Worm (Caenorhabditis elegans): ENCODE results near the gene Y105C5B.18.
"Not testable (repeated sequence)": the region's sequence is repeated elsewhere in the genome, so short reads cannot be mapped to it uniquely, and the experiment has no call there.

Y105C5B.18 gene

ce11 chrIV:15931833-15932232 is 32.6 kb upstream of the Y105C5B.18 start (continued):
- TF ChIP-seq daf-16 (GFP tag; optimal IDR thresholded peaks at IDR 0.05) (peak in 1 of 2 experiments; percentile 85), daf-16 (tag; optimal IDR thresholded peaks at IDR 0.05) (peak; percentile 54), nhr-28 (tag; optimal IDR thresholded peaks at IDR 0.05) (peak; percentile 3), zfp-3 (GFP tag; conservative IDR thresholded peaks at IDR 0.05) (0 out of 2 replicates have a peak, but pooled peaks have one; percentile 29), snpc-1.2 (GFP tag; IDR thresholded peaks at IDR 0.05) (peak; percentile 98), rbr-2 (tag; optimal IDR thresholded peaks at IDR 0.05) (peak; percentile 26), sdz-12 (GFP tag; optimal IDR thresholded peaks at IDR 0.05) (no peak), nhr-111 (GFP tag; optimal IDR thresholded peaks at IDR 0.05) (peak; percentile 84), F49E8.2 (tag; optimal IDR thresholded peaks at IDR 0.05; ENCODE audit: borderline replicate concordance) (peak; percentile 76), dmd-8 (GFP tag; IDR thresholded peaks at IDR 0.05) (peak; percentile 79), nhr-41 (GFP tag; IDR thresholded peaks at IDR 0.05) (no peak), daf-12 (tag; optimal IDR thresholded peaks at IDR 0.05) (no peak), hmg-1.1 (GFP tag; IDR thresholded peaks at IDR 0.05) (peak; percentile 68), lim-7 (GFP tag; IDR thresholded peaks at IDR 0.05) (peak; percentile 89), spr-3 (GFP tag; optimal IDR thresholded peaks at IDR 0.05) (no peak), mep-1 (tag; optimal IDR thresholded peaks at IDR 0.05) (peak; percentile 70), gei-8 (GFP tag; optimal IDR thresholded peaks at IDR 0.05) (peak; percentile 38), attf-4 (tag; optimal IDR thresholded peaks at IDR 0.05) (no peak), lin-38 (GFP tag; IDR thresholded peaks at IDR 0.05) (peak; percentile 72), ceh-32 (tag; optimal IDR thresholded peaks at IDR 0.05; ENCODE audit: poor library complexity) (no peak), madf-5 (GFP tag; IDR thresholded peaks at IDR 0.05) (peak; percentile 71 to 84; a peak in 3 of 4 replicates), Y48G9A.11 (GFP tag; IDR thresholded peaks at IDR 0.05) (peak; percentile 47; the same call in 1 of the 2 replicates), dmd-6 (GFP tag; IDR thresholded peaks at IDR 0.05) (peak; percentile 68), nhr-11 (tag; optimal IDR thresholded peaks at IDR 0.05) (no peak), dpl-1 (GFP tag; optimal IDR thresholded peaks at IDR 0.05) (no peak), D1046.2 (GFP tag; IDR thresholded peaks at IDR 0.05) (peak; percentile 71; the same call in 1 of the 2 replicates), zag-1 (tag; optimal IDR thresholded peaks at IDR 0.05) (no peak), F37D6.2 (tag; optimal IDR thresholded peaks at IDR 0.05) (no peak), mdl-1 (tag; optimal IDR thresholded peaks at IDR 0.05) (peak in 1 of 2 experiments; percentile 49), lin-1 (GFP tag; IDR thresholded peaks at IDR 0.05) (no peak), set-16 (GFP tag; IDR thresholded peaks at IDR 0.05) (peak; percentile 30; the same call in 1 of the 2 replicates), pha-4 (GFP tag; IDR thresholded peaks at IDR 0.05) (peak; percentile 81; the same call in 1 of the 2 replicates), pha-4 (tag; optimal IDR thresholded peaks at IDR 0.05) (no peak), egl-43 (GFP tag; IDR thresholded peaks at IDR 0.05) (peak; percentile 91)

DNA sequence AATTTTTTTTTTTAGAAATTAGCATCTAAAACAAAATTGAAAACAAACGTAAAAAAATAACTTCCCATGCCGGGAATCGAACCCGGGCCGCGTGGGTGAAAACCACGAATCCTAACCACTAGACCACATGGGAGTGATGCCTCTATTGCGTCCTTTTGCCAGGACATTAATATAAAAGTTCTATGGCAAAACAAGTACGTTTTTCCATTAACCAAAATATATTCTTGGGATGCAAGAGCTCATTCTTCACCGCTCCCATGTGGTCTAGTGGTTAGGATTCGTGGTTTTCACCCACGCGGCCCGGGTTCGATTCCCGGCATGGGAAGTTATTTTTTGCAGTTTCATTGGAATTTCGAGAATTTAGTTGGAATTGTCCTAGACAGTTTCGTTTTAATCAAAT is 31.3 kb upstream of the Y105C5B.18 start:
- TF ChIP-seq mdt-29 (GFP tag; IDR thresholded peaks at IDR 0.05) (peak; percentile 66; the same call in 1 of the 2 replicates), mxl-3 (GFP tag; optimal IDR thresholded peaks at IDR 0.05) (peak; percentile 41), ctbp-1 (GFP tag; IDR thresholded peaks at IDR 0.05) (peak; percentile 61), lir-3 (tag; optimal IDR thresholded peaks at IDR 0.05) (peak; percentile 29), nhr-41 (GFP tag; IDR thresholded peaks at IDR 0.05) (0 out of 2 replicates have a peak, but pooled peaks have one; percentile 21), D1046.2 (GFP tag; IDR thresholded peaks at IDR 0.05) (peak; percentile 75; the same call in 1 of the 2 replicates), saeg-2 (GFP tag; IDR thresholded peaks at IDR 0.05) (peak; percentile 26; the same call in 1 of the 2 replicates), arid-1 (GFP tag; conservative IDR thresholded peaks at IDR 0.05) (peak; percentile 69), dmd-8 (GFP tag; IDR thresholded peaks at IDR 0.05) (peak; percentile 87), zfp-3 (GFP tag; conservative IDR thresholded peaks at IDR 0.05) (peak; percentile 58; the same call in 1 of the 2 replicates), madf-9 (GFP tag; conservative IDR thresholded peaks at IDR 0.05) (0 out of 2 replicates have a peak, but pooled peaks have one; percentile 34), Y105C5A.15 (GFP tag; IDR thresholded peaks at IDR 0.05) (peak; percentile 84; the same call in 1 of the 2 replicates), ceh-44 (GFP tag; IDR thresholded peaks at IDR 0.05) (peak; percentile 9; the same call in 1 of the 2 replicates), lin-38 (GFP tag; IDR thresholded peaks at IDR 0.05) (peak; percentile 66; the same call in 1 of the 2 replicates), dmd-9 (GFP tag; IDR thresholded peaks at IDR 0.05) (0 out of 2 replicates have a peak, but pooled peaks have one; percentile 52), tra-1 (GFP tag; IDR thresholded peaks at IDR 0.05) (peak; percentile 36; the same call in 1 of the 2 replicates), aha-1 (tag) (peak; percentile 80), egl-43 (GFP tag; IDR thresholded peaks at IDR 0.05) (peak; percentile 83), spr-1 (tag; optimal IDR thresholded peaks at IDR 0.05) (peak; percentile 12), pha-4 (GFP tag; IDR thresholded peaks at IDR 0.05) (peak; percentile 69; the same call in 1 of the 2 replicates), madf-5 (GFP tag; IDR thresholded peaks at IDR 0.05) (peak; percentile 35 to 74; a peak in 1 of 4 replicates), Y5F2A.4 (GFP tag; optimal IDR thresholded peaks at IDR 0.05) (peak; percentile 36), lim-7 (GFP tag; IDR thresholded peaks at IDR 0.05) (peak; percentile 85), ceh-20 (GFP tag; IDR thresholded peaks at IDR 0.05) (0 out of 2 replicates have a peak, but pooled peaks have one; percentile 21)
- TF ChIP-seq pha-4 (tag; optimal IDR thresholded peaks at IDR 0.05) = not testable (repeated sequence)

Data from whole organism, L4 larva.